Fruit fly (Drosophila melanogaster) whole organism, embryonic: Measurements from ENCODE around the gene CG17780.
A peak's percentile ranks its signal among the peaks of the same experiment; 100 is the strongest.

Source experiments
- Bteb2 ChIP-seq: fragments of 200-800 bp; sonication (Bioruptor generic); optimal IDR thresholded peaks from 2 replicates; lab custom pipeline; 2016; ENCODE audit warnings: missing biosample characterization, missing genetic modification characterization
- CG10209 ChIP-seq: fragments of 200-800 bp; sonication (Bioruptor generic); optimal IDR thresholded peaks from 3 replicates; lab custom pipeline; 2017; ENCODE audit warnings: missing biosample characterization, mild to moderate bottlenecking, missing genetic modification characterization, missing genetic modification reagents
- CG10366 ChIP-seq: fragments of 200-800 bp; sonication (Bioruptor generic); IDR thresholded peaks from 2 replicates; pipeline ENCODE4 v1.3.6; 2022; ENCODE audit warnings: missing biosample characterization, missing genetic modification characterization
- CG11504 ChIP-seq: fragments of 200-800 bp; sonication (Bioruptor generic); optimal IDR thresholded peaks from 3 replicates; lab custom pipeline; 2019; ENCODE audit warnings: missing biosample characterization, mild to moderate bottlenecking, missing genetic modification characterization, moderate library complexity
- CG12299 ChIP-seq: fragments of 200-800 bp; sonication (Bioruptor generic); optimal IDR thresholded peaks from 2 replicates; lab custom pipeline; 2018; ENCODE audit warnings: missing biosample characterization, mild to moderate bottlenecking, missing genetic modification characterization
- CG12769 ChIP-seq: fragments of 200-800 bp; sonication (Bioruptor generic); optimal IDR thresholded peaks from 2 replicates; lab custom pipeline; 2019; ENCODE audit warnings: missing biosample characterization, mild to moderate bottlenecking, missing genetic modification characterization, moderate library complexity
- CG14014 ChIP-seq: fragments of 200-800 bp; sonication (Bioruptor generic); IDR thresholded peaks from 2 replicates; pipeline ENCODE4 v1.3.6; 2022; ENCODE audit warnings: missing biosample characterization, missing genetic modification characterization
- CG1602 ChIP-seq: fragments of 200-800 bp; sonication (Bioruptor generic); optimal IDR thresholded peaks from 3 replicates; lab custom pipeline; 2016; ENCODE audit warnings: missing biosample characterization, missing genetic modification characterization
- CG1647 ChIP-seq: fragments of 200-800 bp; sonication (Bioruptor generic); optimal IDR thresholded peaks from 3 replicates; lab custom pipeline; 2016; ENCODE audit warnings: missing biosample characterization, missing genetic modification characterization
- CG17912 ChIP-seq: fragments of 200-800 bp; sonication (Bioruptor generic); optimal IDR thresholded peaks from 2 replicates; lab custom pipeline; 2018; ENCODE audit warnings: missing biosample characterization, mild to moderate bottlenecking, missing genetic modification characterization
- CG1792 ChIP-seq: fragments of 200-800 bp; sonication (Bioruptor generic); optimal IDR thresholded peaks from 2 replicates; lab custom pipeline; 2016; ENCODE audit warnings: missing biosample characterization, missing genetic modification characterization
- CG18764 ChIP-seq: fragments of 200-800 bp; sonication (Bioruptor generic); optimal IDR thresholded peaks from 3 replicates; lab custom pipeline; 2016; ENCODE audit warnings: missing biosample characterization, missing genetic modification characterization
- CG2116 ChIP-seq: fragments of 200-800 bp; sonication (Bioruptor generic); optimal IDR thresholded peaks from 3 replicates; lab custom pipeline; 2018; ENCODE audit warnings: missing biosample characterization, mild to moderate bottlenecking, missing genetic modification characterization
- CG2120 ChIP-seq: fragments of 200-800 bp; sonication (Bioruptor generic); optimal IDR thresholded peaks from 3 replicates; lab custom pipeline; 2016; ENCODE audit warnings: missing biosample characterization, missing genetic modification characterization
- CG3065 ChIP-seq: fragments of 200-800 bp; sonication (Bioruptor generic); optimal IDR thresholded peaks from 2 replicates; lab custom pipeline; 2016; ENCODE audit warnings: missing biosample characterization, missing genetic modification characterization
- CG34422 ChIP-seq: fragments of 200-800 bp; sonication (Bioruptor generic); IDR thresholded peaks from 3 replicates; pipeline ENCODE4 v1.3.6; 2022; ENCODE audit warnings: missing biosample characterization, missing genetic modification characterization
- CG6654 ChIP-seq: fragments of 200-800 bp; sonication (Bioruptor generic); optimal IDR thresholded peaks from 2 replicates; lab custom pipeline; 2017; ENCODE audit warnings: missing biosample characterization, mild to moderate bottlenecking, missing genetic modification characterization
- CG7357 ChIP-seq: fragments of 200-800 bp; sonication (Bioruptor generic); IDR thresholded peaks from 3 replicates; pipeline ENCODE4 v1.3.6; 2022; ENCODE audit warnings: missing biosample characterization, missing genetic modification characterization
- CG7963 ChIP-seq: fragments of 200-800 bp; sonication (Bioruptor generic); IDR thresholded peaks from 3 replicates; pipeline ENCODE4 v1.3.6; 2022; ENCODE audit warnings: missing biosample characterization, missing genetic modification characterization; ENCODE audit not compliant: partially characterized antibody
- CG8765 ChIP-seq: fragments of 200-800 bp; sonication (Bioruptor generic); IDR thresholded peaks from 2 replicates; pipeline ENCODE4 v1.3.6; 2022; ENCODE audit warnings: missing biosample characterization, missing genetic modification characterization
- CG9609 ChIP-seq: fragments of 200-800 bp; sonication (Bioruptor generic); optimal IDR thresholded peaks from 3 replicates; lab custom pipeline; 2016; ENCODE audit warnings: missing biosample characterization, missing genetic modification characterization
- CG9817 ChIP-seq: fragments of 200-800 bp; sonication (Bioruptor generic); optimal IDR thresholded peaks from 2 replicates; lab custom pipeline; 2018; ENCODE audit warnings: missing biosample characterization, mild to moderate bottlenecking, missing genetic modification characterization, moderate library complexity
- Elba2 ChIP-seq: fragments of 200-800 bp; sonication (Bioruptor generic); optimal IDR thresholded peaks from 3 replicates; lab custom pipeline; 2016; ENCODE audit warnings: missing biosample characterization, missing genetic modification characterization
- Mrtf ChIP-seq: fragments of 200-800 bp; sonication (Bioruptor generic); IDR thresholded peaks from 3 replicates; pipeline ENCODE4 v1.3.6; 2022; ENCODE audit warnings: missing biosample characterization, missing genetic modification characterization
- Optix ChIP-seq: fragments of 200-800 bp; sonication (Bioruptor generic); IDR thresholded peaks from 3 replicates; pipeline ENCODE4 v1.3.6; 2022; ENCODE audit warnings: missing biosample characterization, missing genetic modification characterization
- PHDP ChIP-seq: fragments of 200-800 bp; sonication (Bioruptor generic); optimal IDR thresholded peaks from 3 replicates; lab custom pipeline; 2018; ENCODE audit warnings: missing biosample characterization, mild to moderate bottlenecking, missing genetic modification characterization, moderate library complexity
- Poxn ChIP-seq: fragments of 200-800 bp; sonication (Bioruptor generic); IDR thresholded peaks from 2 replicates; pipeline ENCODE4 v1.3.6; 2022; ENCODE audit warnings: missing biosample characterization, missing genetic modification characterization
- Rfx ChIP-seq: fragments of 200-800 bp; sonication (Bioruptor generic); IDR thresholded peaks from 2 replicates; pipeline ENCODE4 v1.3.6; 2022; ENCODE audit warnings: missing biosample characterization, missing genetic modification characterization
- Stat92E ChIP-seq, 3 experiments: fragments of >200 bp in 2 of 3; fragments of 200-800 bp in 1 of 3; sonication (Bioruptor generic) in 1 of 3; optimal IDR thresholded peaks; 2 replicates each; lab custom pipeline; 2017 to 2019; ENCODE audit warnings: missing biosample characterization in 3 of 3, missing genetic modification characterization in 3 of 3, mild to moderate bottlenecking in 1 of 3, moderate library complexity in 1 of 3
- Trl ChIP-seq, 3 experiments: fragments of >200 bp in 2 of 3; fragments of 200-800 bp in 1 of 3; sonication (Bioruptor generic) in 1 of 3; optimal IDR thresholded peaks; 2 replicates in 1 of 3; 3 replicates in 2 of 3; lab custom pipeline; 2016 to 2017; ENCODE audit warnings: missing biosample characterization in 1 of 3, missing genetic modification characterization in 1 of 3
- ato ChIP-seq: fragments of 200-800 bp; sonication (Bioruptor generic); IDR thresholded peaks from 2 replicates; pipeline ENCODE4 v1.3.6; 2022; ENCODE audit warnings: missing biosample characterization, missing genetic modification characterization; ENCODE audit not compliant: partially characterized antibody
- bsh ChIP-seq, 2 experiments: fragments of 200-800 bp; sonication (Bioruptor generic); optimal IDR thresholded peaks; 2 replicates each; lab custom pipeline; 2017 to 2018; ENCODE audit warnings: mild to moderate bottlenecking in 2 of 2, missing biosample characterization in 2 of 2, missing genetic modification characterization in 2 of 2, moderate library complexity in 1 of 2
- cg ChIP-seq: fragments of 200-800 bp; sonication (Bioruptor generic); optimal IDR thresholded peaks from 3 replicates; lab custom pipeline; 2019; ENCODE audit warnings: missing biosample characterization, mild to moderate bottlenecking, missing genetic modification characterization, moderate library complexity
- chif ChIP-seq, 2 experiments: fragments of 200-800 bp; sonication (Bioruptor generic); optimal IDR thresholded peaks; 3 replicates each; lab custom pipeline; 2016; ENCODE audit warnings: missing biosample characterization in 2 of 2, missing genetic modification characterization in 2 of 2
- danr ChIP-seq: fragments of 200-800 bp; sonication (Bioruptor generic); IDR thresholded peaks from 2 replicates; pipeline ENCODE4 v1.3.6; 2022; ENCODE audit warnings: missing biosample characterization, missing genetic modification characterization
- ftz-f1 ChIP-seq: fragments of 200-800 bp; sonication (Bioruptor generic); optimal IDR thresholded peaks from 2 replicates; lab custom pipeline; 2016; ENCODE audit warnings: missing biosample characterization, missing genetic modification characterization
- gcm2 ChIP-seq: fragments of 200-800 bp; sonication (Bioruptor generic); optimal IDR thresholded peaks from 2 replicates; lab custom pipeline; 2016; ENCODE audit warnings: missing biosample characterization, missing genetic modification characterization
- gro ChIP-seq: fragments of 200-800 bp; sonication (Bioruptor generic); optimal IDR thresholded peaks from 2 replicates; lab custom pipeline; 2016; ENCODE audit warnings: missing biosample characterization, missing genetic modification characterization
- h ChIP-seq: fragments of >200 bp; optimal IDR thresholded peaks from 2 replicates; lab custom pipeline; 2017
- ind ChIP-seq: fragments of 200-800 bp; sonication (Bioruptor generic); optimal IDR thresholded peaks from 3 replicates; lab custom pipeline; 2016; ENCODE audit warnings: missing biosample characterization, missing genetic modification characterization
- jumu ChIP-seq: fragments of 200-800 bp; sonication (Bioruptor generic); optimal IDR thresholded peaks from 3 replicates; lab custom pipeline; 2016; ENCODE audit warnings: missing biosample characterization, missing genetic modification characterization
- mam ChIP-seq: fragments of 200-800 bp; sonication (Bioruptor generic); optimal IDR thresholded peaks from 3 replicates; lab custom pipeline; 2016; ENCODE audit warnings: missing biosample characterization, missing genetic modification characterization
- mld ChIP-seq: fragments of 200-800 bp; sonication (Bioruptor generic); IDR thresholded peaks from 3 replicates; pipeline ENCODE4 v1.3.6; 2022; ENCODE audit warnings: missing biosample characterization, missing genetic modification characterization; ENCODE audit not compliant: partially characterized antibody
- otp ChIP-seq: fragments of 200-800 bp; sonication (Bioruptor generic); IDR thresholded peaks from 3 replicates; pipeline ENCODE4, ENCODE4 v1.3.6; 2022; ENCODE audit warnings: missing biosample characterization, missing genetic modification characterization
- psq ChIP-seq: fragments of 200-800 bp; sonication (Bioruptor generic); optimal IDR thresholded peaks from 2 replicates; lab custom pipeline; 2017; ENCODE audit warnings: missing biosample characterization, missing genetic modification characterization
- sug ChIP-seq: fragments of 200-800 bp; optimal IDR thresholded peaks from 2 replicates; lab custom pipeline; 2019; ENCODE audit warnings: missing biosample characterization, mild to moderate bottlenecking, missing genetic modification characterization, moderate library complexity
- tgo ChIP-seq: fragments of 200-800 bp; sonication (Bioruptor generic); IDR thresholded peaks from 3 replicates; pipeline ENCODE4 v1.3.6; 2022; ENCODE audit warnings: missing biosample characterization, missing genetic modification characterization
- tna ChIP-seq: fragments of 200-800 bp; sonication (Bioruptor generic); IDR thresholded peaks from 2 replicates; pipeline ENCODE4 v1.3.6; 2022; ENCODE audit warnings: missing biosample characterization, missing genetic modification characterization; ENCODE audit not compliant: partially characterized antibody
- vvl ChIP-seq: fragments of 200-800 bp; sonication (Bioruptor generic); IDR thresholded peaks from 2 replicates; pipeline ENCODE4 v1.3.6; 2022; ENCODE audit warnings: missing biosample characterization, missing genetic modification characterization
- zen2 ChIP-seq: fragments of 200-800 bp; sonication (Bioruptor generic); IDR thresholded peaks from 3 replicates; pipeline ENCODE4 v1.3.6; 2022; ENCODE audit warnings: missing biosample characterization, missing genetic modification characterization; ENCODE audit not compliant: partially characterized antibody

The CG17780 gene

DNA sequence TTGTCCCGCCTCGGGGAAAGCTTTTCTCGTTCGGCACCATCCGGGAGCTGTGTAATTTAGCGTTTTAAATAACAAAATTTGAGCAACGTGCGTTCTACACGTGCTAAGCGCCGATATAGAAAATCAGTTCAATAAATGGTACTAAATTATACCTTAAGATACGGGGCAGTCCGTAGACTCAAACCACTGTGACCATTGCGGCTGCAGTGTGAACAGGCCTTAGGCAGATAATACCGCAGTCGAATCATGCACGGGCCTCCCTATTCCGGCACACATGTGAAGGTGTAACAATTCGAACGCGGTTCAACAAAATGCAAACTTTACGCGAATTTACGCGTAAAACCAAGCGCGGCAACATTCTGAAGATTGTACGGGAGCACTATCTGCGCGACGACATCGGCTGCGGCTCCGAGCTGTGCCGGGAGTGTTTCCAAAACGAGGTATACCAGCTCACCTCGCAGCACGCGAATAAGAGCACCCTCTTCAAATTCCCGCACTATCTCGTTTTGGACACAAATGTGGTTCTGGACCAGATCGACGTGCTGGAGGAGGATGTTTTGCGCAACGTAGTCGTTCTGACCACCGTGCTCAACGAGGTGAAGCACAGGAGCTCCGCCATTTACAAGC is 51.6 kb downstream of the CG17780 start, which contains the start of the genes Rrp5 and Dis3 (continued):
- TF ChIP-seq CG11504 (tag; lab: Kevin White, UChicago) = no peak
- TF ChIP-seq CG10209 (GFP tag; lab: Kevin White, UChicago) = no peak
- TF ChIP-seq Trl (optimal IDR thresholded peaks at IDR 0.05; lab: Kevin White, UChicago) = no peak
- TF ChIP-seq Trl (GFP tag; optimal IDR thresholded peaks at IDR 0.05; lab: Kevin White, UChicago) = no peak
- TF ChIP-seq CG12299 (tag; lab: Kevin White, UChicago) = no peak
- TF ChIP-seq ato (GFP tag; lab: Robert Waterston, UW) = peak; percentile 7; the same call in 1 of the 2 replicates
- no peak for TF ChIP-seq CG18764
- no peak for TF ChIP-seq Bteb2 (GFP tag; lab: Kevin White, UChicago)
- no peak for TF ChIP-seq CG6654 (GFP tag; lab: Kevin White, UChicago)
- no peak for TF ChIP-seq otp (GFP tag; lab: Robert Waterston, UW)
- no peak for TF ChIP-seq CG2120 (GFP tag; lab: Kevin White, UChicago)
- TF ChIP-seq CG8765 (GFP tag; lab: Robert Waterston, UW) = peak; percentile 46; the same call in 1 of the 2 replicates
- TF ChIP-seq Rfx = peak; percentile 73
- no peak for TF ChIP-seq tgo (GFP tag; lab: Robert Waterston, UW)
- no peak for TF ChIP-seq psq (GFP tag; lab: Kevin White, UChicago)
- peak; percentile 38; the same call in 1 of the 2 replicates for TF ChIP-seq CG14014 (GFP tag; lab: Robert Waterston, UW)
- no peak for TF ChIP-seq CG3065 (GFP tag; lab: Kevin White, UChicago)
- no peak for TF ChIP-seq gcm2 (GFP tag; lab: Kevin White, UChicago)
- TF ChIP-seq ftz-f1 (GFP tag; lab: Kevin White, UChicago) = peak; percentile 37
- TF ChIP-seq chif (GFP tag; optimal IDR thresholded peaks at IDR 0.05; lab: Kevin White, UChicago) = peak in 1 of 2 experiments; percentile 24
- TF ChIP-seq CG7963 (GFP tag; lab: Robert Waterston, UW) = no peak
- peak; percentile 3 for TF ChIP-seq CG1602 (GFP tag; lab: Kevin White, UChicago)
- TF ChIP-seq tna (GFP tag; lab: Robert Waterston, UW) = no peak
- TF ChIP-seq CG9817 (tag; lab: Kevin White, UChicago) = peak; percentile 44
- TF ChIP-seq ind (GFP tag; lab: Kevin White, UChicago) = no peak
- TF ChIP-seq CG2116 = peak; percentile 52
- no peak for TF ChIP-seq zen2 (GFP tag; lab: Robert Waterston, UW)
- peak; percentile 16 for TF ChIP-seq mam
- TF ChIP-seq gro (GFP tag; lab: Kevin White, UChicago) = no peak
- TF ChIP-seq mld (GFP tag; lab: Robert Waterston, UW) = no peak
- TF ChIP-seq danr = no peak
- peak; percentile 42; the same call in 1 of the 2 replicates for TF ChIP-seq CG10366 (GFP tag; lab: Robert Waterston, UW)
- TF ChIP-seq CG1792 (GFP tag; lab: Kevin White, UChicago) = peak; percentile 96
- no peak for TF ChIP-seq Optix
- TF ChIP-seq vvl (GFP tag; lab: Robert Waterston, UW) = peak; percentile 78
- TF ChIP-seq h (lab: Kevin White, UChicago) = no peak
- TF ChIP-seq CG9609 (GFP tag; lab: Kevin White, UChicago) = peak; percentile 65
- TF ChIP-seq CG12769 = no peak
- TF ChIP-seq Mrtf (GFP tag; lab: Robert Waterston, UW) = peak; percentile 42; the same call in 1 of the 3 replicates
- TF ChIP-seq sug (tag; lab: Kevin White, UChicago) = no peak
- TF ChIP-seq CG34422 (GFP tag; lab: Robert Waterston, UW) = peak; percentile 89
- TF ChIP-seq Elba2 (GFP tag; lab: Kevin White, UChicago) = no peak
- no peak for TF ChIP-seq CG7357 (GFP tag; lab: Robert Waterston, UW)
- no peak for TF ChIP-seq Poxn (GFP tag; lab: Robert Waterston, UW)
- peak; percentile 13 for TF ChIP-seq CG17912 (GFP tag; lab: Kevin White, UChicago)
- TF ChIP-seq CG1647 (GFP tag; lab: Kevin White, UChicago) = no peak
- TF ChIP-seq bsh (GFP tag; optimal IDR thresholded peaks at IDR 0.05; lab: Kevin White, UChicago) = no peak
- no peak for TF ChIP-seq Stat92E (GFP tag; optimal IDR thresholded peaks at IDR 0.05; lab: Kevin White, UChicago)
- no peak for TF ChIP-seq PHDP (tag; lab: Kevin White, UChicago)
- TF ChIP-seq jumu = peak; percentile 39
- no peak for TF ChIP-seq cg (GFP tag; lab: Kevin White, UChicago)
